Worm (Caenorhabditis elegans): ENCODE results near the gene chhy-1.

DNA sequence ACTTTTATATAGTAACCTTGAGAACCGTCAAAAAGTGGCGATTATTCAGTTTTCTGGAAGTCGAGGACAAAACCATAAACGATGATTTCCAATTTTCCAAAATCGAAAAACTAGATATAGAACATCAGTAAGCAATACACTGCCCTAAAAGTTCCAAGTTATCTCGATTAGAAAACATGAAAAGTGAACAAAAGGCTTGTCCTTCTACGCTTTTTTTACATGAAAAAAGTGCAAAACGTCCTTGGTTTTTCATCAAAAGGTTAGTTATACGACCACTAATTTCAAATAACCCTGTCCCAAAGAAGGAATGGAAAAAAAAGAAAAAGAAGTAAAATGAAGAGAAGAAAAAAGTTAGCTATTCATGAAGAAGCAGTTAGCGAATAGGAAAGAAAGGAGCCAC lies 31.5 kb downstream of the chhy-1 start:
- TF ChIP-seq lin-32 (GFP tag; optimal IDR thresholded peaks at IDR 0.05) (no peak), ceh-83 (GFP tag; optimal IDR thresholded peaks at IDR 0.05) (no peak), elt-1 (tag; optimal IDR thresholded peaks at IDR 0.05; ENCODE audit: borderline replicate concordance, insufficient read depth) (no peak), ztf-11 (tag; optimal IDR thresholded peaks at IDR 0.05) (no peak), nhr-12 (tag; optimal IDR thresholded peaks at IDR 0.05) (no peak), lin-13 (tag; optimal IDR thresholded peaks at IDR 0.05) (no peak), nhr-237 (tag; optimal IDR thresholded peaks at IDR 0.05) (no peak), nhr-28 (tag; optimal IDR thresholded peaks at IDR 0.05) (no peak), unc-62 (GFP tag; optimal IDR thresholded peaks at IDR 0.05) (no peak), M03D4.4 (tag; optimal IDR thresholded peaks at IDR 0.05) (no peak)
